Fruit fly (Drosophila melanogaster) whole organism, embryonic: ENCODE measurements around the gene Mkp3.
A peak's percentile ranks its signal among the peaks of the same experiment; 100 is the strongest.

Experiments used
- B-H1 ChIP-seq: fragments of 200-800 bp; sonication (Bioruptor generic); IDR thresholded peaks from 3 replicates; pipeline ENCODE4 v1.3.6; 2022; ENCODE audit warnings: missing biosample characterization, missing genetic modification characterization
- Bdp1 ChIP-seq: fragments of 200-800 bp; sonication (Bioruptor generic); optimal IDR thresholded peaks from 3 replicates; lab custom pipeline; 2016; ENCODE audit warnings: missing biosample characterization, missing genetic modification characterization
- Bgb ChIP-seq: fragments of 200-800 bp; sonication (Bioruptor generic); IDR thresholded peaks from 2 replicates; pipeline ENCODE4 v1.3.6; 2022; ENCODE audit warnings: missing biosample characterization, missing genetic modification characterization; ENCODE audit not compliant: partially characterized antibody
- BtbVII ChIP-seq: fragments of 200-800 bp; sonication (Bioruptor generic); optimal IDR thresholded peaks from 3 replicates; lab custom pipeline; 2017; ENCODE audit warnings: missing biosample characterization, mild to moderate bottlenecking, missing genetic modification characterization
- CG10979 ChIP-seq: fragments of 200-800 bp; sonication (Bioruptor generic); optimal IDR thresholded peaks from 2 replicates; lab custom pipeline; 2018; ENCODE audit warnings: missing biosample characterization, mild to moderate bottlenecking, missing genetic modification characterization, moderate library complexity
- CG11398 ChIP-seq: fragments of 200-800 bp; sonication (Bioruptor generic); optimal IDR thresholded peaks from 2 replicates; lab custom pipeline; 2016; ENCODE audit warnings: missing biosample characterization, missing genetic modification characterization
- CG11456 ChIP-seq: fragments of 200-800 bp; sonication (Bioruptor generic); IDR thresholded peaks from 3 replicates; pipeline ENCODE4 v1.3.6; 2022; ENCODE audit warnings: missing biosample characterization, missing genetic modification characterization
- CG14860 ChIP-seq: fragments of 200-800 bp; sonication (Bioruptor generic); IDR thresholded peaks from 3 replicates; pipeline ENCODE4 v1.3.6; 2022; ENCODE audit warnings: missing biosample characterization, missing genetic modification characterization; ENCODE audit not compliant: partially characterized antibody
- CG1529 ChIP-seq: fragments of 200-800 bp; sonication (Bioruptor generic); optimal IDR thresholded peaks from 3 replicates; lab custom pipeline; 2018; ENCODE audit warnings: missing biosample characterization, missing genetic modification characterization
- CG15479 ChIP-seq: fragments of 200-800 bp; sonication (Bioruptor generic); optimal IDR thresholded peaks from 3 replicates; lab custom pipeline; 2019; ENCODE audit warnings: missing biosample characterization, mild to moderate bottlenecking, missing genetic modification characterization, moderate library complexity
- CG1602 ChIP-seq: fragments of 200-800 bp; sonication (Bioruptor generic); optimal IDR thresholded peaks from 3 replicates; lab custom pipeline; 2016; ENCODE audit warnings: missing biosample characterization, missing genetic modification characterization
- CG1647 ChIP-seq: fragments of 200-800 bp; sonication (Bioruptor generic); optimal IDR thresholded peaks from 3 replicates; lab custom pipeline; 2016; ENCODE audit warnings: missing biosample characterization, missing genetic modification characterization
- CG17359 ChIP-seq: fragments of 200-800 bp; sonication (Bioruptor generic); optimal IDR thresholded peaks from 3 replicates; lab custom pipeline; 2018; ENCODE audit warnings: missing biosample characterization, mild to moderate bottlenecking, missing genetic modification characterization, moderate library complexity
- CG18599 ChIP-seq: fragments of 200-800 bp; sonication (Bioruptor generic); optimal IDR thresholded peaks from 3 replicates; lab custom pipeline; 2017; ENCODE audit warnings: missing biosample characterization, missing genetic modification characterization, mild to moderate bottlenecking, moderate library complexity, missing genetic modification reagents
- CG30403 ChIP-seq: fragments of 200-800 bp; sonication (Bioruptor generic); optimal IDR thresholded peaks from 3 replicates; lab custom pipeline; 2016; ENCODE audit warnings: missing biosample characterization, missing genetic modification characterization
- CG3281 ChIP-seq: fragments of 200-800 bp; sonication (Bioruptor generic); optimal IDR thresholded peaks from 3 replicates; lab custom pipeline; 2017; ENCODE audit warnings: missing biosample characterization, mild to moderate bottlenecking, missing genetic modification characterization
- CG42726 ChIP-seq: fragments of 200-800 bp; sonication (Bioruptor generic); IDR thresholded peaks from 2 replicates; pipeline ENCODE4 v1.3.6; 2022; ENCODE audit warnings: missing biosample characterization, missing genetic modification characterization; ENCODE audit not compliant: partially characterized antibody
- CG8765 ChIP-seq: fragments of 200-800 bp; sonication (Bioruptor generic); IDR thresholded peaks from 2 replicates; pipeline ENCODE4 v1.3.6; 2022; ENCODE audit warnings: missing biosample characterization, missing genetic modification characterization
- CG9797 ChIP-seq: fragments of 200-800 bp; sonication (Bioruptor generic); optimal IDR thresholded peaks from 3 replicates; lab custom pipeline; 2018; ENCODE audit warnings: missing biosample characterization, mild to moderate bottlenecking, missing genetic modification characterization
- CG9876 ChIP-seq: fragments of 200-800 bp; sonication (Bioruptor generic); optimal IDR thresholded peaks from 2 replicates; lab custom pipeline; 2016; ENCODE audit warnings: missing biosample characterization, missing genetic modification characterization
- Dek ChIP-seq: fragments of 200-800 bp; sonication (Bioruptor generic); optimal IDR thresholded peaks from 3 replicates; lab custom pipeline; 2019; ENCODE audit warnings: missing biosample characterization, mild to moderate bottlenecking, missing genetic modification characterization, moderate library complexity
- E2f1 ChIP-seq: fragments of 200-800 bp; sonication (Bioruptor generic); IDR thresholded peaks from 2 replicates; pipeline ENCODE4 v1.3.6; 2022; ENCODE audit warnings: missing biosample characterization, missing genetic modification characterization
- HLH54F ChIP-seq: fragments of 200-800 bp; sonication (Bioruptor generic); optimal IDR thresholded peaks from 3 replicates; lab custom pipeline; 2016; ENCODE audit warnings: missing biosample characterization, missing genetic modification characterization
- Hey ChIP-seq: fragments of 200-800 bp; sonication (Bioruptor generic); optimal IDR thresholded peaks from 3 replicates; lab custom pipeline; 2018; ENCODE audit warnings: missing biosample characterization, mild to moderate bottlenecking, missing genetic modification characterization
- Kr ChIP-seq: fragments of 200-800 bp; sonication (Bioruptor generic); optimal IDR thresholded peaks from 2 replicates; lab custom pipeline; 2017; ENCODE audit warnings: missing biosample characterization, mild to moderate bottlenecking, missing genetic modification characterization
- Mrtf ChIP-seq: fragments of 200-800 bp; sonication (Bioruptor generic); IDR thresholded peaks from 3 replicates; pipeline ENCODE4 v1.3.6; 2022; ENCODE audit warnings: missing biosample characterization, missing genetic modification characterization
- Oli ChIP-seq: fragments of 200-800 bp; sonication (Bioruptor generic); optimal IDR thresholded peaks from 2 replicates; lab custom pipeline; 2018; ENCODE audit warnings: missing biosample characterization, mild to moderate bottlenecking, missing genetic modification characterization, moderate library complexity
- Opbp ChIP-seq: fragments of 200-800 bp; sonication (Bioruptor generic); IDR thresholded peaks from 3 replicates; pipeline ENCODE4 v1.3.6; 2022; ENCODE audit warnings: missing biosample characterization, missing genetic modification characterization; ENCODE audit not compliant: partially characterized antibody
- Pdp1 ChIP-seq, 2 experiments: fragments of 200-800 bp; sonication (Bioruptor generic); optimal IDR thresholded peaks; 3 replicates each; lab custom pipeline; 2016; ENCODE audit warnings: missing biosample characterization in 2 of 2, missing genetic modification characterization in 2 of 2, mild to moderate bottlenecking in 1 of 2, moderate library complexity in 1 of 2
- Side ChIP-seq: fragments of 200-800 bp; sonication (Bioruptor generic); optimal IDR thresholded peaks from 2 replicates; lab custom pipeline; 2016; ENCODE audit warnings: missing biosample characterization, missing genetic modification characterization
- Sox102F ChIP-seq: fragments of 200-800 bp; sonication (Bioruptor generic); optimal IDR thresholded peaks from 2 replicates; lab custom pipeline; 2018; ENCODE audit warnings: missing biosample characterization, mild to moderate bottlenecking, missing genetic modification characterization, moderate library complexity
- btn ChIP-seq: fragments of 200-800 bp; sonication (Bioruptor generic); optimal IDR thresholded peaks from 2 replicates; lab custom pipeline; 2016; ENCODE audit warnings: missing biosample characterization, missing genetic modification characterization
- chif ChIP-seq, 2 experiments: fragments of 200-800 bp; sonication (Bioruptor generic); optimal IDR thresholded peaks; 3 replicates each; lab custom pipeline; 2016; ENCODE audit warnings: missing biosample characterization in 2 of 2, missing genetic modification characterization in 2 of 2
- her ChIP-seq: fragments of 200-800 bp; sonication (Bioruptor generic); optimal IDR thresholded peaks from 2 replicates; lab custom pipeline; 2016; ENCODE audit warnings: missing biosample characterization, missing genetic modification characterization
- insv ChIP-seq, 2 experiments: fragments of 200-800 bp; sonication (Bioruptor generic); optimal IDR thresholded peaks; 3 replicates each; lab custom pipeline; 2016 to 2018; ENCODE audit warnings: missing biosample characterization in 2 of 2, missing genetic modification characterization in 2 of 2
- jumu ChIP-seq: fragments of 200-800 bp; sonication (Bioruptor generic); optimal IDR thresholded peaks from 3 replicates; lab custom pipeline; 2016; ENCODE audit warnings: missing biosample characterization, missing genetic modification characterization
- knrl ChIP-seq: fragments of 200-800 bp; sonication (Bioruptor generic); IDR thresholded peaks from 3 replicates; pipeline ENCODE4 v1.3.6; 2022; ENCODE audit warnings: missing biosample characterization, missing genetic modification characterization; ENCODE audit not compliant: partially characterized antibody
- lov ChIP-seq, 2 experiments: fragments of 200-800 bp in 1 of 2; fragments of >200 bp in 1 of 2; sonication (Bioruptor generic) in 1 of 2; IDR thresholded peaks in 1 of 2; optimal IDR thresholded peaks in 1 of 2; 2 replicates in 1 of 2; 3 replicates in 1 of 2; pipeline versions ENCODE4 v1.3.6 to Lab custom; 2017 to 2022; ENCODE audit warnings: missing biosample characterization in 1 of 2, missing genetic modification characterization in 1 of 2
- mld ChIP-seq: fragments of 200-800 bp; sonication (Bioruptor generic); IDR thresholded peaks from 3 replicates; pipeline ENCODE4 v1.3.6; 2022; ENCODE audit warnings: missing biosample characterization, missing genetic modification characterization; ENCODE audit not compliant: partially characterized antibody
- nau ChIP-seq: fragments of 200-800 bp; sonication (Bioruptor generic); optimal IDR thresholded peaks from 3 replicates; lab custom pipeline; 2017; ENCODE audit warnings: missing biosample characterization, mild to moderate bottlenecking, missing genetic modification characterization, missing genetic modification reagents
- pros ChIP-seq: fragments of 200-800 bp; sonication (Bioruptor generic); optimal IDR thresholded peaks from 3 replicates; lab custom pipeline; 2019; ENCODE audit warnings: missing biosample characterization, mild to moderate bottlenecking, missing genetic modification characterization, moderate library complexity
- pzg ChIP-seq: fragments of 200-800 bp; sonication (Bioruptor generic); optimal IDR thresholded peaks from 3 replicates; lab custom pipeline; 2018; ENCODE audit warnings: missing biosample characterization, mild to moderate bottlenecking, missing genetic modification characterization, moderate library complexity
- repo ChIP-seq: fragments of 200-800 bp; sonication (Bioruptor generic); optimal IDR thresholded peaks from 2 replicates; lab custom pipeline; 2016; ENCODE audit warnings: missing biosample characterization, missing genetic modification characterization
- row ChIP-seq: fragments of 200-800 bp; sonication (Bioruptor generic); IDR thresholded peaks from 3 replicates; pipeline ENCODE4 v1.3.6; 2022; ENCODE audit warnings: missing biosample characterization, missing genetic modification characterization
- shn ChIP-seq: fragments of 200-800 bp; sonication (Bioruptor generic); optimal IDR thresholded peaks from 3 replicates; lab custom pipeline; 2016; ENCODE audit warnings: missing biosample characterization, missing genetic modification characterization
- sr ChIP-seq: fragments of 200-800 bp; sonication (Bioruptor generic); IDR thresholded peaks from 3 replicates; pipeline ENCODE4 v1.3.6; 2022; ENCODE audit warnings: missing biosample characterization, missing genetic modification characterization
- vnd ChIP-seq: fragments of 200-800 bp; sonication (Bioruptor generic); IDR thresholded peaks from 3 replicates; pipeline ENCODE4 v1.3.6; 2022; ENCODE audit warnings: missing biosample characterization, missing genetic modification characterization; ENCODE audit not compliant: partially characterized antibody

The Mkp3 gene

dm6 chr3L:19092125-19093058 is 6.2 kb upstream of the Mkp3 start, which contains the start of gene MESR6 (continued):
- no peak for TF ChIP-seq CG11398 (GFP tag; lab: Kevin White, UChicago)
- TF ChIP-seq Mrtf (GFP tag; lab: Robert Waterston, UW): no peak
- no peak for TF ChIP-seq pros (GFP tag; lab: Kevin White, UChicago)
- TF ChIP-seq btn (GFP tag; lab: Kevin White, UChicago): no peak
- TF ChIP-seq Kr (GFP tag; lab: Kevin White, UChicago): no peak
- TF ChIP-seq Bgb (GFP tag; lab: Robert Waterston, UW): peak; percentile 85
- no peak for TF ChIP-seq HLH54F (GFP tag; lab: Kevin White, UChicago)
- TF ChIP-seq CG11456 (GFP tag; lab: Robert Waterston, UW): 0 out of 3 replicates have a peak, but pooled peaks have one; percentile 65
- TF ChIP-seq Dek (tag; lab: Kevin White, UChicago): peak; percentile 63
- TF ChIP-seq repo (GFP tag; lab: Kevin White, UChicago): no peak
- TF ChIP-seq CG1647 (GFP tag; lab: Kevin White, UChicago): peak; percentile 16
- TF ChIP-seq Sox102F (GFP tag; lab: Kevin White, UChicago): peak; percentile 58
- TF ChIP-seq sr (GFP tag; lab: Robert Waterston, UW): no peak
- no peak for TF ChIP-seq CG8765 (GFP tag; lab: Robert Waterston, UW)
- TF ChIP-seq Opbp: peak; percentile 85
- no peak for TF ChIP-seq CG9876
- TF ChIP-seq BtbVII (GFP tag; lab: Kevin White, UChicago): no peak
- peak; percentile 81 for TF ChIP-seq knrl (GFP tag; lab: Robert Waterston, UW)
- peak; percentile 93 for TF ChIP-seq CG9797 (GFP tag; lab: Kevin White, UChicago)
- TF ChIP-seq lov (optimal IDR thresholded peaks at IDR 0.05; lab: Kevin White, UChicago): no peak
- TF ChIP-seq lov (GFP tag; IDR thresholded peaks at IDR 0.05; lab: Robert Waterston, UW): no peak
- no peak for TF ChIP-seq Bdp1
- TF ChIP-seq CG1602: no peak
- TF ChIP-seq CG30403 (GFP tag; lab: Kevin White, UChicago): peak; percentile 31
- TF ChIP-seq chif (GFP tag; optimal IDR thresholded peaks at IDR 0.05; lab: Kevin White, UChicago): peak in 1 of 2 experiments; percentile 2
- TF ChIP-seq Side (GFP tag; lab: Kevin White, UChicago): peak; percentile 21
- TF ChIP-seq CG3281 (GFP tag; lab: Kevin White, UChicago): peak; percentile 47
- peak; percentile 51; the same call in 1 of the 3 replicates for TF ChIP-seq mld (GFP tag; lab: Robert Waterston, UW)
- TF ChIP-seq jumu (GFP tag; lab: Kevin White, UChicago): no peak
- TF ChIP-seq CG14860 (GFP tag; lab: Robert Waterston, UW): peak; percentile 42
- TF ChIP-seq row (GFP tag; lab: Robert Waterston, UW): peak; percentile 64
- TF ChIP-seq Oli: peak; percentile 17
- no peak for TF ChIP-seq CG18599 (GFP tag; lab: Kevin White, UChicago)
- TF ChIP-seq Pdp1 (GFP tag; optimal IDR thresholded peaks at IDR 0.05; lab: Kevin White, UChicago): peak in 1 of 2 experiments; percentile 28
- TF ChIP-seq CG1529: no peak
- no peak for TF ChIP-seq CG10979 (tag; lab: Kevin White, UChicago)
- TF ChIP-seq shn (GFP tag; lab: Kevin White, UChicago): no peak
- peak; percentile 43; the same call in 1 of the 2 replicates for TF ChIP-seq CG42726 (GFP tag; lab: Robert Waterston, UW)
- TF ChIP-seq vnd (GFP tag; lab: Robert Waterston, UW): peak; percentile 49; the same call in 2 of the 3 replicates
- TF ChIP-seq E2f1: peak; percentile 46; the same call in 1 of the 2 replicates
- TF ChIP-seq pzg (GFP tag; lab: Kevin White, UChicago): peak; percentile 95
- TF ChIP-seq insv (GFP tag; optimal IDR thresholded peaks at IDR 0.05; lab: Kevin White, UChicago): peak in 1 of 2 experiments; percentile 24
- no peak for TF ChIP-seq CG15479
- no peak for TF ChIP-seq Hey (tag; lab: Kevin White, UChicago)
- TF ChIP-seq her (GFP tag; lab: Kevin White, UChicago): no peak
- peak; percentile 12 for TF ChIP-seq CG17359
- TF ChIP-seq nau (GFP tag; lab: Kevin White, UChicago): no peak
- TF ChIP-seq B-H1 (GFP tag; lab: Robert Waterston, UW): no peak
